Fruit fly (Drosophila melanogaster) whole organism, embryonic: Measurements from ENCODE around the gene CG6409.

Experiments
- CG10959 ChIP-seq: fragments of 200-800 bp; sonication (Bioruptor generic); IDR thresholded peaks from 2 replicates; pipeline ENCODE4 v1.3.6; 2022; ENCODE audit warnings: missing biosample characterization, missing genetic modification characterization
- CG11093 ChIP-seq: fragments of 200-800 bp; sonication (Bioruptor generic); IDR thresholded peaks from 3 replicates; pipeline ENCODE4 v1.3.6; 2022; ENCODE audit warnings: missing biosample characterization, missing genetic modification characterization
- CG12071 ChIP-seq: fragments of 200-800 bp; sonication (Bioruptor generic); optimal IDR thresholded peaks from 3 replicates; lab custom pipeline; 2018; ENCODE audit warnings: missing biosample characterization, mild to moderate bottlenecking, missing genetic modification characterization
- CG12219 ChIP-seq: fragments of 200-800 bp; sonication (Bioruptor generic); optimal IDR thresholded peaks from 3 replicates; lab custom pipeline; 2018; ENCODE audit warnings: missing biosample characterization, mild to moderate bottlenecking, missing genetic modification characterization
- CG14014 ChIP-seq: fragments of 200-800 bp; sonication (Bioruptor generic); IDR thresholded peaks from 2 replicates; pipeline ENCODE4 v1.3.6; 2022; ENCODE audit warnings: missing biosample characterization, missing genetic modification characterization
- CG15073 ChIP-seq: fragments of 200-800 bp; sonication (Bioruptor generic); optimal IDR thresholded peaks from 2 replicates; lab custom pipeline; 2016; ENCODE audit warnings: missing biosample characterization, missing genetic modification characterization
- CG15269 ChIP-seq: fragments of 200-800 bp; sonication (Bioruptor generic); optimal IDR thresholded peaks from 2 replicates; lab custom pipeline; 2018; ENCODE audit warnings: missing biosample characterization, mild to moderate bottlenecking, missing genetic modification characterization, moderate library complexity
- CG17829 ChIP-seq: fragments of 200-800 bp; optimal IDR thresholded peaks from 2 replicates; lab custom pipeline; 2019; ENCODE audit warnings: missing biosample characterization, mild to moderate bottlenecking, missing genetic modification characterization, moderate library complexity
- CG1832 ChIP-seq: fragments of 200-800 bp; sonication (Bioruptor generic); optimal IDR thresholded peaks from 2 replicates; lab custom pipeline; 2017; ENCODE audit warnings: missing biosample characterization, mild to moderate bottlenecking, missing genetic modification characterization, inconsistent platforms
- CG2202 ChIP-seq: fragments of 200-800 bp; sonication (Bioruptor generic); optimal IDR thresholded peaks from 2 replicates; lab custom pipeline; 2018; ENCODE audit warnings: missing biosample characterization, mild to moderate bottlenecking, missing genetic modification characterization
- CG30020 ChIP-seq: fragments of 200-800 bp; optimal IDR thresholded peaks from 2 replicates; lab custom pipeline; 2019; ENCODE audit warnings: missing biosample characterization, mild to moderate bottlenecking, missing genetic modification characterization, moderate library complexity
- CG5245 ChIP-seq: fragments of 200-800 bp; sonication (Bioruptor generic); optimal IDR thresholded peaks from 3 replicates; lab custom pipeline; 2016; ENCODE audit warnings: missing biosample characterization, missing genetic modification characterization
- CG5953 ChIP-seq: fragments of 200-800 bp; sonication (Bioruptor generic); IDR thresholded peaks from 2 replicates; pipeline ENCODE4 v1.3.6; 2022; ENCODE audit warnings: missing biosample characterization, missing genetic modification characterization
- CG6254 ChIP-seq: fragments of 200-800 bp; sonication (Bioruptor generic); optimal IDR thresholded peaks from 3 replicates; lab custom pipeline; 2017; ENCODE audit warnings: mild to moderate bottlenecking, missing biosample characterization, missing genetic modification reagents, missing genetic modification characterization
- CG7987 ChIP-seq: fragments of 200-800 bp; sonication (Bioruptor generic); optimal IDR thresholded peaks from 2 replicates; lab custom pipeline; 2018; ENCODE audit warnings: missing biosample characterization, mild to moderate bottlenecking, missing genetic modification characterization, moderate library complexity
- CG8924 ChIP-seq: fragments of 200-800 bp; optimal IDR thresholded peaks from 3 replicates; lab custom pipeline; 2019; ENCODE audit warnings: missing biosample characterization, mild to moderate bottlenecking, missing genetic modification characterization, moderate library complexity
- CG9932 ChIP-seq: fragments of 200-800 bp; sonication (Bioruptor generic); IDR thresholded peaks from 2 replicates; pipeline ENCODE4 v1.3.6; 2022; ENCODE audit warnings: missing biosample characterization, missing genetic modification characterization
- CTCF ChIP-seq: fragments of 200-800 bp; sonication (Bioruptor generic); optimal IDR thresholded peaks from 2 replicates; lab custom pipeline; 2017; ENCODE audit warnings: missing biosample characterization, mild to moderate bottlenecking, missing genetic modification characterization, moderate library complexity
- Dek ChIP-seq: fragments of 200-800 bp; sonication (Bioruptor generic); optimal IDR thresholded peaks from 3 replicates; lab custom pipeline; 2019; ENCODE audit warnings: missing biosample characterization, mild to moderate bottlenecking, missing genetic modification characterization, moderate library complexity
- Dll ChIP-seq: fragments of 200-800 bp; sonication (Bioruptor generic); IDR thresholded peaks from 4 replicates; pipeline ENCODE4 v1.3.6; 2022; ENCODE audit warnings: missing biosample characterization, missing genetic modification characterization; ENCODE audit not compliant: partially characterized antibody
- GATAe ChIP-seq: fragments of 200-800 bp; sonication (Bioruptor generic); conservative IDR thresholded peaks from 2 replicates; pipeline ENCODE4 v1.3.6; 2022; ENCODE audit warnings: missing biosample characterization, missing genetic modification characterization
- HmgD ChIP-seq: fragments of 200-800 bp; sonication (Bioruptor generic); optimal IDR thresholded peaks from 3 replicates; lab custom pipeline; 2016; ENCODE audit warnings: missing biosample characterization, missing genetic modification characterization
- Lpt ChIP-seq: fragments of >200 bp; optimal IDR thresholded peaks from 2 replicates; lab custom pipeline; 2018; ENCODE audit warnings: missing biosample characterization, missing genetic modification characterization
- NC2α ChIP-seq: fragments of 200-800 bp; sonication (Bioruptor generic); optimal IDR thresholded peaks from 2 replicates; lab custom pipeline; 2016; ENCODE audit warnings: missing biosample characterization, missing genetic modification characterization
- NFAT ChIP-seq: fragments of 200-800 bp; sonication (Bioruptor generic); IDR thresholded peaks from 2 replicates; pipeline ENCODE4 v1.3.6; 2022; ENCODE audit warnings: missing biosample characterization, missing genetic modification characterization
- Pdp1 ChIP-seq, 2 experiments: fragments of 200-800 bp; sonication (Bioruptor generic); optimal IDR thresholded peaks; 3 replicates each; lab custom pipeline; 2016; ENCODE audit warnings: missing biosample characterization in 2 of 2, missing genetic modification characterization in 2 of 2, mild to moderate bottlenecking in 1 of 2, moderate library complexity in 1 of 2
- Rx ChIP-seq: fragments of 200-800 bp; sonication (Bioruptor generic); IDR thresholded peaks from 2 replicates; pipeline ENCODE4 v1.3.6; 2022; ENCODE audit warnings: missing biosample characterization, missing genetic modification characterization
- Side ChIP-seq: fragments of 200-800 bp; sonication (Bioruptor generic); optimal IDR thresholded peaks from 2 replicates; lab custom pipeline; 2016; ENCODE audit warnings: missing biosample characterization, missing genetic modification characterization
- Ssrp ChIP-seq: fragments of 200-800 bp; sonication (Bioruptor generic); optimal IDR thresholded peaks from 2 replicates; lab custom pipeline; 2018; ENCODE audit warnings: missing biosample characterization, mild to moderate bottlenecking, missing genetic modification characterization, moderate library complexity
- Trl ChIP-seq, 3 experiments: fragments of >200 bp in 2 of 3; fragments of 200-800 bp in 1 of 3; sonication (Bioruptor generic) in 1 of 3; optimal IDR thresholded peaks; 2 replicates in 1 of 3; 3 replicates in 2 of 3; lab custom pipeline; 2016 to 2017; ENCODE audit warnings: missing biosample characterization in 1 of 3, missing genetic modification characterization in 1 of 3
- bowl ChIP-seq: fragments of 200-800 bp; sonication (Bioruptor generic); IDR thresholded peaks from 2 replicates; pipeline ENCODE4 v1.3.6; 2022; ENCODE audit warnings: missing biosample characterization, missing genetic modification characterization
- ci ChIP-seq: fragments of 200-800 bp; sonication (Bioruptor generic); IDR thresholded peaks from 3 replicates; pipeline ENCODE4 v1.3.6; 2022; ENCODE audit warnings: missing biosample characterization, missing genetic modification characterization
- crc ChIP-seq: fragments of 200-800 bp; sonication (Bioruptor generic); optimal IDR thresholded peaks from 2 replicates; lab custom pipeline; 2016; ENCODE audit warnings: missing biosample characterization, missing genetic modification characterization
- dmrt11E ChIP-seq: fragments of 200-800 bp; sonication (Bioruptor generic); optimal IDR thresholded peaks from 3 replicates; lab custom pipeline; 2018; ENCODE audit warnings: missing biosample characterization, mild to moderate bottlenecking, missing genetic modification characterization, moderate library complexity
- dysf ChIP-seq: fragments of 200-800 bp; sonication (Bioruptor generic); IDR thresholded peaks from 3 replicates; pipeline ENCODE4 v1.3.6; 2022; ENCODE audit warnings: missing biosample characterization, missing genetic modification characterization
- hth ChIP-seq: fragments of >200 bp; optimal IDR thresholded peaks from 2 replicates; lab custom pipeline; 2017; ENCODE audit warnings: inconsistent platforms
- insv ChIP-seq, 2 experiments: fragments of 200-800 bp; sonication (Bioruptor generic); optimal IDR thresholded peaks; 3 replicates each; lab custom pipeline; 2016 to 2018; ENCODE audit warnings: missing biosample characterization in 2 of 2, missing genetic modification characterization in 2 of 2
- jumu ChIP-seq: fragments of 200-800 bp; sonication (Bioruptor generic); optimal IDR thresholded peaks from 3 replicates; lab custom pipeline; 2016; ENCODE audit warnings: missing biosample characterization, missing genetic modification characterization
- maf-S ChIP-seq: fragments of 200-800 bp; sonication (Bioruptor generic); optimal IDR thresholded peaks from 2 replicates; lab custom pipeline; 2016; ENCODE audit warnings: missing biosample characterization, missing genetic modification characterization
- nom ChIP-seq: fragments of 200-800 bp; sonication (Bioruptor generic); optimal IDR thresholded peaks from 2 replicates; lab custom pipeline; 2017; ENCODE audit warnings: missing biosample characterization, missing genetic modification characterization, mild to moderate bottlenecking, moderate library complexity, missing genetic modification reagents
- pita ChIP-seq: fragments of 200-800 bp; sonication (Bioruptor generic); optimal IDR thresholded peaks from 2 replicates; lab custom pipeline; 2017; ENCODE audit warnings: missing biosample characterization, mild to moderate bottlenecking, missing genetic modification characterization
- row ChIP-seq: fragments of 200-800 bp; sonication (Bioruptor generic); IDR thresholded peaks from 3 replicates; pipeline ENCODE4 v1.3.6; 2022; ENCODE audit warnings: missing biosample characterization, missing genetic modification characterization
- sens ChIP-seq: fragments of 200-800 bp; sonication (Bioruptor generic); peaks from one replicate; lab custom pipeline; 2016; ENCODE audit warnings: missing biosample characterization, missing genetic modification characterization
- seq ChIP-seq: fragments of 200-800 bp; sonication (Bioruptor generic); IDR thresholded peaks from 2 replicates; pipeline ENCODE4 v1.3.6; 2022; ENCODE audit warnings: missing biosample characterization, missing genetic modification characterization
- slbo ChIP-seq: fragments of 200-800 bp; sonication (Bioruptor generic); IDR thresholded peaks from 2 replicates; pipeline ENCODE4 v1.3.6; 2022; ENCODE audit warnings: missing biosample characterization, missing genetic modification characterization
- ttk ChIP-seq: fragments of 200-800 bp; sonication (Bioruptor generic); IDR thresholded peaks from 2 replicates; pipeline ENCODE4 v2.1.2; 2022; ENCODE audit warnings: missing biosample characterization, missing genetic modification characterization
- unc-4 ChIP-seq: fragments of 200-800 bp; sonication (Bioruptor generic); IDR thresholded peaks from 2 replicates; pipeline ENCODE4 v1.3.6; 2022; ENCODE audit warnings: missing biosample characterization, missing genetic modification characterization; ENCODE audit not compliant: partially characterized antibody
- vfl ChIP-seq: fragments of 200-800 bp; sonication (Bioruptor generic); optimal IDR thresholded peaks from 2 replicates; lab custom pipeline; 2016; ENCODE audit warnings: missing biosample characterization, missing genetic modification characterization
- wdn ChIP-seq: fragments of 200-800 bp; sonication (Bioruptor generic); IDR thresholded peaks from 2 replicates; pipeline ENCODE4 v1.3.6; 2022; ENCODE audit warnings: missing biosample characterization, missing genetic modification characterization
- yki ChIP-seq: fragments of >200 bp; optimal IDR thresholded peaks from 3 replicates; lab custom pipeline; 2018

The CG6409 gene

dm6 chr3L:10837869-10838783, 44.1 kb downstream of the CG6409 start (continued):
- peak; percentile 45 for TF ChIP-seq CG12071
- 0 out of 2 replicates have a peak, but pooled peaks have one; percentile 54 for TF ChIP-seq CG5953 (GFP tag; lab: Robert Waterston, UW)
- no peak; the same call in 1 of the 2 replicates for TF ChIP-seq NFAT (GFP tag; lab: Robert Waterston, UW)
- no peak for TF ChIP-seq Side (GFP tag; lab: Kevin White, UChicago)
- TF ChIP-seq jumu (GFP tag; lab: Kevin White, UChicago) = peak; percentile 48
- TF ChIP-seq CG9932 (GFP tag; lab: Robert Waterston, UW) = peak; percentile 55
- TF ChIP-seq CG5245 (GFP tag; lab: Kevin White, UChicago) = peak; percentile 54
- TF ChIP-seq pita = no peak
- TF ChIP-seq insv (GFP tag; optimal IDR thresholded peaks at IDR 0.05; lab: Kevin White, UChicago) = no peak
- TF ChIP-seq yki = no peak
- peak; percentile 17 for TF ChIP-seq CTCF (GFP tag; lab: Kevin White, UChicago)
- no peak for TF ChIP-seq Dll (GFP tag; lab: Robert Waterston, UW)
- peak; percentile 40 for TF ChIP-seq CG8924 (tag; lab: Kevin White, UChicago)
- TF ChIP-seq ttk (GFP tag; lab: Robert Waterston, UW) = peak; percentile 72
- peak; percentile 72; the same call in 1 of the 2 replicates for TF ChIP-seq seq
- no peak for TF ChIP-seq vfl (GFP tag; lab: Kevin White, UChicago)
- TF ChIP-seq CG15073 = no peak
- TF ChIP-seq CG14014 = peak; percentile 67; the same call in 1 of the 2 replicates
- TF ChIP-seq dysf (GFP tag; lab: Robert Waterston, UW) = peak; percentile 82
- TF ChIP-seq Trl (optimal IDR thresholded peaks at IDR 0.05; lab: Kevin White, UChicago) = no peak
- TF ChIP-seq Trl (GFP tag; optimal IDR thresholded peaks at IDR 0.05; lab: Kevin White, UChicago) = peak; percentile 31
- peak; percentile 38 for TF ChIP-seq Ssrp (tag; lab: Kevin White, UChicago)
- peak; percentile 12 for TF ChIP-seq dmrt11E
- no peak for TF ChIP-seq unc-4 (GFP tag; lab: Robert Waterston, UW)
- peak; percentile 74 for TF ChIP-seq slbo (GFP tag; lab: Robert Waterston, UW)
- no peak for TF ChIP-seq CG7987 (GFP tag; lab: Kevin White, UChicago)
- no peak for TF ChIP-seq GATAe (GFP tag; lab: Robert Waterston, UW)
- TF ChIP-seq NC2α (GFP tag; lab: Kevin White, UChicago) = no peak
- peak; percentile 51 to 57 for TF ChIP-seq Pdp1 (GFP tag; optimal IDR thresholded peaks at IDR 0.05; lab: Kevin White, UChicago)
- no peak for TF ChIP-seq CG30020 (tag; lab: Kevin White, UChicago)
- TF ChIP-seq Rx (GFP tag; lab: Robert Waterston, UW) = peak; percentile 57
- TF ChIP-seq Dek (tag; lab: Kevin White, UChicago) = peak; percentile 37
- TF ChIP-seq maf-S (GFP tag; lab: Kevin White, UChicago) = no peak
- no peak for TF ChIP-seq bowl (GFP tag; lab: Robert Waterston, UW)
- TF ChIP-seq CG17829 (tag; lab: Kevin White, UChicago) = peak; percentile 26
- no peak for TF ChIP-seq CG10959 (GFP tag; lab: Robert Waterston, UW)
- TF ChIP-seq sens (GFP tag; lab: Kevin White, UChicago) = peak; percentile 91
- TF ChIP-seq Lpt (GFP tag; lab: Kevin White, UChicago) = no peak
- no peak for TF ChIP-seq CG11093 (GFP tag; lab: Robert Waterston, UW)
- no peak for TF ChIP-seq CG1832 (GFP tag; lab: Kevin White, UChicago)
- peak; percentile 31 for TF ChIP-seq crc (GFP tag; lab: Kevin White, UChicago)
- TF ChIP-seq CG2202 (tag; lab: Kevin White, UChicago) = no peak
- TF ChIP-seq nom (GFP tag; lab: Kevin White, UChicago) = peak; percentile 7
- no peak for TF ChIP-seq wdn
- peak; percentile 78 for TF ChIP-seq row (GFP tag; lab: Robert Waterston, UW)
- no peak for TF ChIP-seq hth (lab: Kevin White, UChicago)
- no peak for TF ChIP-seq HmgD (GFP tag; lab: Kevin White, UChicago)
- TF ChIP-seq CG6254 (GFP tag; lab: Kevin White, UChicago) = no peak
- peak; percentile 78 for TF ChIP-seq CG15269
- peak; percentile 42 for TF ChIP-seq CG12219 (GFP tag; lab: Kevin White, UChicago)
- TF ChIP-seq ci (GFP tag; lab: Robert Waterston, UW) = peak; percentile 88
